Worm (Caenorhabditis elegans) whole organism, L4/young adult: ENCODE data around the gene ZK822.1.

ENCODE experiments used
- W03F9.2 ChIP-seq: fragments of 150-350 bp; optimal IDR thresholded peaks from 2 replicates; lab custom pipeline; 2014; ENCODE audit warnings: missing biosample characterization, missing genetic modification characterization
- dao-5 ChIP-seq: sonication (generic microtip); optimal IDR thresholded peaks from 2 replicates; lab custom pipeline; 2016; ENCODE audit warnings: missing genotype, missing genetic modification characterization, moderate library complexity, missing compliant biosample characterization
- him-1 ChIP-seq: sonication (generic microtip); optimal IDR thresholded peaks from 2 replicates; lab custom pipeline; 2016; ENCODE audit warnings: missing genotype, missing genetic modification reagents, missing genetic modification characterization, missing compliant biosample characterization

DNA sequence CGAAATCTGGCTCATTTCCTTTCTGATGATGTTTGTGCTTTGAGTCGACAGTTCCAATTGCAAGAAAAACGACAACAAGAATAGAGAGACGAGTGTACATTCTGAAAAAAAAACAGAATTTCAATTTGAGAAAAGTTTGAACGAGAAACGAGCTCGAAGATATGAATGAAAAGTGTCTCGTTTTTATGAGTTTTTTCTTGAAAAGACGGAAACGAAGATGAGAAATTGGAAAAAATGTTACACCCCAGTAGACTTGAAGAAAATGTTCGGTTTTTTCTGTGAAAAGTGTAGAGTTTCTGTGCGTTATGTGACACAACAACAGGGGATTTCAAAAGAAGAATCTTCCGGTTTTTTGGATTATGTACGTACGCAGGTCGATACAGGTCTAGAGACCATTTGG is 1.1 kb upstream of the ZK822.1 start, which contains the start of gene srlf-31:
- TF ChIP-seq him-1 (tag; lab: Kevin White, UChicago) (no peak), W03F9.2 (tag; lab: Kevin White, UChicago) (no peak), dao-5 (tag; lab: Kevin White, UChicago) (no peak)
